Worm (Caenorhabditis elegans): Measurements from ENCODE around the gene best-24.

- TF ChIP-seq F13H6.1 (tag; optimal IDR thresholded peaks at IDR 0.05) (no peak), dmd-4 (tag; optimal IDR thresholded peaks at IDR 0.05; ENCODE audit: borderline replicate concordance) (no peak), elt-2 (tag; optimal IDR thresholded peaks at IDR 0.05) (no peak), ahr-1 (tag; optimal IDR thresholded peaks at IDR 0.05) (no peak), eyg-1 (tag; optimal IDR thresholded peaks at IDR 0.05) (no peak), hlh-30 (tag; optimal IDR thresholded peaks at IDR 0.05; ENCODE audit: insufficient read depth) (no peak), fkh-10 (GFP tag; optimal IDR thresholded peaks at IDR 0.05) (no peak), pqm-1 (tag; optimal IDR thresholded peaks at IDR 0.05) (no peak), pha-2 (tag; optimal IDR thresholded peaks at IDR 0.05) (no peak), ref-2 (tag; optimal IDR thresholded peaks at IDR 0.05) (no peak), sdc-2 (tag; optimal IDR thresholded peaks at IDR 0.05) (no peak), ceh-9 (tag; optimal IDR thresholded peaks at IDR 0.05) (no peak), hlh-6 (tag; optimal IDR thresholded peaks at IDR 0.05) (no peak)
These were observed 21.9 kb upstream of the best-24 start, which contains the start of gene sup-18 for ce11 chrIII:7878852-7879329.
